Worm (Caenorhabditis elegans): Measurements from ENCODE around the gene trx-1.

DNA sequence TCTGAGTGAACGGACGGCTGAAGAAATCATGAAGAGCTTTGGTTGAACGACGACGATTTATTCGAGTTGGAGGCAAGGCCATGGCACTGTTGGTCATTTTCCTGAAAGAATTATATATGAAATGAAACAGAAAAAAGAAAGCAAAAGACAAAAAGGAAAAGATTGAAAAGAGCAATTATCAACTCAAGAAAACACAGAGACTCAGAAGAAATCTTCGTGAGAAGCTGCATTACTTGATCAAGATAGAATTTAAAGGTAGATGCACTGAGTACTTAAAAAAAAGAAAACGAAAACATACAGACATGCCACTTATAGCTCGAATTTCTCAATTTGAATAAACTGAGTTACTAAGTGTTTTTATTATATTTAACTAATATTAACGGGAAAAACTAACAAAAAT is 34.9 kb downstream of the trx-1 start, which contains the start of gene cpna-5:
- TF ChIP-seq nhr-25 (tag; optimal IDR thresholded peaks at IDR 0.05) = no peak
- no peak for TF ChIP-seq nhr-12 (tag; optimal IDR thresholded peaks at IDR 0.05)
- TF ChIP-seq ceh-16 (tag; optimal IDR thresholded peaks at IDR 0.05) = no peak
- no peak for TF ChIP-seq ztf-11 (tag; optimal IDR thresholded peaks at IDR 0.05)
- no peak for TF ChIP-seq lin-15B (tag; optimal IDR thresholded peaks at IDR 0.05)
- no peak for TF ChIP-seq unc-39 (tag; optimal IDR thresholded peaks at IDR 0.05)
- TF ChIP-seq unc-62 (GFP tag; optimal IDR thresholded peaks at IDR 0.05) = no peak
- no peak for TF ChIP-seq ceh-82 (tag; optimal IDR thresholded peaks at IDR 0.05)
- no peak for TF ChIP-seq elt-2 (tag; optimal IDR thresholded peaks at IDR 0.05)
- TF ChIP-seq ama-1 (optimal IDR thresholded peaks at IDR 0.05) = no peak
- no peak for TF ChIP-seq skn-1 (tag; optimal IDR thresholded peaks at IDR 0.05)

Measured in whole organism, L3 larva.